Worm (Caenorhabditis elegans): ENCODE measurements around the gene gas-1.
A peak's percentile ranks its signal among the peaks of the same experiment; 100 is the strongest.

gas-1 gene

DNA sequence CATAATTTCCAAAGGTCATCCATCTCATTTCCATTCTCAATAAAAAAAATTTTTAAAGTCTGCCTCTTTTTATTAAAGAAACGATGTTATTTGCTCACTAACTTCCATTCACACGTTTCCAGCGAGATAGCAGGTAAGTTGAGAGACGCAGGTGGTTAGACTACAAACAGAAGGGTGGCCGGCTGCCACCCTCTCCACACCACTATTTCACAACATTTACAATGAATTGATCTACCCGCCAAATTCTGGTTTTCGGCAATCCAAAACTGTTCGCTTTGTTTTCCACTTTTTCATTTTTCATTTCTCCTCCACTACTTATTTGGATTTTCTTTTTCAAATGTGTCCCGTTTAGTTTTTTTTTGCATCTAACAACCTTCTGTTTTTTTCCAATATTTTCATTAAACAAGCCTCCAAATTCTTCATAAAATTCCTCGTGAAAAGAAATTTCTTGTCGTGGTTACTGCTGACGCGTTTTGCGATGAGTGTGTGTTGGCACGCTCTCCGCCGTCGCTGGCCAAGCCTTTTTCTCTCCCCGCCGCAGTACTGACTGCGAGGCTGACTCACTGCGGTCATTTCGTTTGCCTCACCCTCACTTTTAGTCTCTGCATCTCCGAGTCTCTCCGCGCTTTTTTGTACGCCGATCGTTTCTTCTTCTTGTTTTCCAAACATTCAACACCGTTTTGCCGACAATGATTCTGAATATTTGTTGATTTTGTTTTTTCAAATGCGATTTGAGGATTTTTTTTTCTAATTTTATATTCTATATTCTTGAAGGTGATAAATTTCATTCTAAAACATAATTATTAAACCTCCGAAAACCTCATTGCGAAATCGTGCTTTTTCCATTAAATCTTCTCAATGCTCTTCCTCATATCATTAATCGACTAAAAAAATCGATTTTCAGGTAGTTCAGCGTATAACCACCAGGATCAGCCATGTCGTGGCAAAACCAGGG is 21.9 kb downstream of the gas-1 start, which contains the start of gene dyn-1 (continued):
- TF ChIP-seq hlh-12 (tag; optimal IDR thresholded peaks at IDR 0.05) (no peak), tbp1 (GFP tag; optimal IDR thresholded peaks at IDR 0.05) (peak; percentile 13), attf-3 (GFP tag; conservative IDR thresholded peaks at IDR 0.05) (no peak), aptf-2 (GFP tag; conservative IDR thresholded peaks at IDR 0.05) (no peak), ccch-3 (GFP tag; optimal IDR thresholded peaks at IDR 0.05) (no peak), F22D6.2 (tag; optimal IDR thresholded peaks at IDR 0.05) (no peak), ama-1 (optimal IDR thresholded peaks at IDR 0.05) (no peak), ama-1 (GFP tag; optimal IDR thresholded peaks at IDR 0.05) (peak in 1 of 2 experiments; percentile 2), F52B5.7 (tag; optimal IDR thresholded peaks at IDR 0.05) (no peak), zfh-2 (GFP tag; conservative IDR thresholded peaks at IDR 0.05) (peak; percentile 92), sea-2 (GFP tag; IDR thresholded peaks at IDR 0.05) (no peak)

DNA sequence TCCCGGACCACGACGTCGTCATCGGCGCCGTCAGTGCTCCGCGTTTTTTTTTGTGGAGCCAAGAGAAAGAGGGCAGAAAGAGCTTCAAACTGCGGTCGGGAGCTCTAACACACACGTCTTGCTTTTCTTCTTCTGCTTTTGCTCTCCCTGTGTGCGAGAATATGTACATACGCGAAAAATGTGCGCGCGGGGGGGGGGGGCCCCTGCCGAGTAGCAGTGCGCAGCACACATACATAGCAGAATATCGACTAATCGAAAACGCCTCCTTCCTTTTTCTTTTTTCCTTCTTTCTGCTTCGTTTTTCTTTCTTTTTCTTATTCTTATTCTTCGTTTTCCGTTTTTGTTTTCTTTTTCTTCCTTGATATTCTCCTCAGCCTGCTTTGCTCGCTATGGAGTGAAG is 23.6 kb downstream of the gas-1 start:
- TF ChIP-seq lin-26 (GFP tag; IDR thresholded peaks at IDR 0.05) (no peak), K12H6.12 (tag; optimal IDR thresholded peaks at IDR 0.05) (peak; percentile 34), bed-1 (GFP tag; IDR thresholded peaks at IDR 0.05) (no peak), lin-40 (tag; optimal IDR thresholded peaks at IDR 0.05) (peak; percentile 8), attf-5 (GFP tag; optimal IDR thresholded peaks at IDR 0.05) (peak; percentile 12), K11D2.4 (GFP tag; IDR thresholded peaks at IDR 0.05) (0 out of 2 replicates have a peak, but pooled peaks have one; percentile 18), zfh-2 (GFP tag; conservative IDR thresholded peaks at IDR 0.05) (peak; percentile 92)

DNA sequence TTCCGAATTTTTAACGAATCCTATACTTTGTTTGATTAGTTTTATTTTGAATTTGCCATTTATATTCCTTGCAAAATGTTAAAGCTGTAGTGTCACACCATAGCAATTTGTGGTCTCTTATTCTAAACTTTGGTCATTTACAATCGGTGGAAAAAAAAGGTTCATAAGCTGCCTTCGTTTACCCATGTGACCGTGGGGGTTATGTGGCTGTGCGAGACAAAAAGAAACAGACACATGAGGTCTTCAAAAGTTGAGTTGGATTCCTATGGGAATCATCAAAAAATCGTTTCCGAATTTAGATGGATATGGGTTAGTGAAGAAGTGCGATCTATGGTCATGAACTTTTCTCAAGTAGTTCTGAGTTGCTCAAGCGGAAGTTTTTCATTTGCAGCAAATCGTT is 25.9 kb downstream of the gas-1 start:
- TF ChIP-seq lin-35 (GFP tag; optimal IDR thresholded peaks at IDR 0.05) = peak in 1 of 3 experiments; percentile 4
- no peak for TF ChIP-seq tbx-9 (tag; optimal IDR thresholded peaks at IDR 0.05; ENCODE audit: borderline replicate concordance)
- 0 out of 2 replicates have a peak, but pooled peaks have one; percentile 28 for TF ChIP-seq K11D2.4 (GFP tag; IDR thresholded peaks at IDR 0.05)

DNA sequence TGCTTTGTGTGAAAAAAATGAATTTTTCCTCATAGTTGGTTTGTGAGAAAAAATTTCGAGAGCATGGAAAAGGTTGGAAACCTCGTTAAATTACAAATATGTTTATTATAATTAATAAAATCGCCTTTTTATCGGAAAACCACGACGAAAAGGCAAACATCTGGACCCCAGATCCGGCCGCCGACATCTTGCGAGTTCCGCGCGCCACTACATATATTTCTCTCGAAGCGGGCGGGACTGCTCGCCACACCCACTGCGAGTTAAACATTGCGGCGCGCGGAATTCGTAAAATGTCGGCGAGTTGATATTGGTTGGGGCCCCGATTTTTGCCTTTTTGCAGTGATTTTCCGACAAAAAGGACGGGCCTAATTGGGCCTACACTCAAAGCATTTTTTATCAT is 30.7 kb downstream of the gas-1 start:
- TF ChIP-seq snpc-4 (GFP tag; optimal IDR thresholded peaks at IDR 0.05) (no peak), snpc-4 (tag; optimal IDR thresholded peaks at IDR 0.05) (peak in 2 of 4 experiments; percentile 70 to 79), C06A6.2 (GFP tag; conservative IDR thresholded peaks at IDR 0.05) (no peak), F49E8.2 (tag; optimal IDR thresholded peaks at IDR 0.05; ENCODE audit: insufficient read depth) (no peak)

DNA sequence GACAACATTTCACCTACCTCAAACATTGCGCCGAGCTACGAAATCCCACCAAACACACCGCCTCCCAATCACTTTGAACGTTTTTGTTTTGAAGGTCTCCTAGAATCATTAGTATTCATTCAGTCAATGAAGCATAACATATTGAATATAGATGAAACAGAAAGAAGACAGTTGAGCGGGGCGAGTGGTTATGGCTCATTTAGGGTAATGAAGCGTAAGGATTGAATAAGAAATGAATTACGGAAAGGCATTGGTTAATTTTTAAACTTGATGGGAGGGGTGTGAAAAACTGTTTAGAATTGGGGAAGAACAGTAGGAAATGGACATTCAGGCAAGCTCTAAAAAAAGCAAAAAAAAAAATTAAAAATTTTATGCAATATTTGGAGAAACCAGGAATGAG is 32.3 kb downstream of the gas-1 start, which contains the start of gene lron-3:
TSS of gene lron-3 (minus strand) at position 101 of the 400 bp plus-strand sequence.
- TF ChIP-seq tbx-9 (tag; optimal IDR thresholded peaks at IDR 0.05; ENCODE audit: borderline replicate concordance) (no peak), nfyb-1 (GFP tag; IDR thresholded peaks at IDR 0.05) (no peak), ceh-91 (GFP tag; IDR thresholded peaks at IDR 0.05) (no peak), egrh-3 (GFP tag; IDR thresholded peaks at IDR 0.05) (no peak), D2030.7 (GFP tag; IDR thresholded peaks at IDR 0.05) (no peak), him-1 (tag; optimal IDR thresholded peaks at IDR 0.05) (no peak), atf-7 (tag; optimal IDR thresholded peaks at IDR 0.05) (no peak), chd-7 (tag; optimal IDR thresholded peaks at IDR 0.05) (no peak)
